Worm (Caenorhabditis elegans) whole organism, L4 larva: ENCODE data around the gene C30G12.1.

Source experiments
- F10B5.3 ChIP-seq: sonication (generic microtip); optimal IDR thresholded peaks from 2 replicates; lab custom pipeline; 2016; ENCODE audit warnings: mild to moderate bottlenecking, missing genetic modification characterization, missing compliant biosample characterization
- F44E2.7 ChIP-seq: fragments of 200-800 bp; sonication (Bioruptor generic); IDR thresholded peaks from 2 replicates; pipeline ENCODE4 v2.1.2; 2022; ENCODE audit warnings: missing genetic modification characterization, missing compliant biosample characterization
- Y48G9A.11 ChIP-seq: fragments of 200-800 bp; sonication (Bioruptor generic); IDR thresholded peaks from 2 replicates; pipeline ENCODE4 v1.3.6; 2022; ENCODE audit warnings: missing genetic modification reagents, missing genetic modification characterization, missing compliant biosample characterization
- Y5F2A.4 ChIP-seq: fragments of 200-800 bp; sonication (Bioruptor generic); optimal IDR thresholded peaks from 2 replicates; lab custom pipeline; 2018; ENCODE audit warnings: mild to moderate bottlenecking, missing genetic modification characterization, missing compliant biosample characterization
- aha-1 ChIP-seq: fragments of 150-350 bp; peaks from one replicate; lab custom pipeline; 2014; ENCODE audit warnings: missing biosample characterization, missing genetic modification characterization
- ces-1 ChIP-seq: fragments of 150-350 bp; sonication (generic microtip); optimal IDR thresholded peaks from 4 replicates; lab custom pipeline; 2014; ENCODE audit warnings: missing biosample characterization, missing genetic modification reagents, missing genetic modification characterization
- cey-2 ChIP-seq: sonication (generic microtip); optimal IDR thresholded peaks from 3 replicates; lab custom pipeline; 2017; ENCODE audit warnings: missing genetic modification characterization, mild to moderate bottlenecking, missing compliant biosample characterization, antibody characterized with exemption, borderline replicate concordance; ENCODE audit not compliant: insufficient read depth
- daf-16 ChIP-seq, 3 experiments: sonication (generic microtip); optimal IDR thresholded peaks; 2 replicates each; lab custom pipeline; 2016 to 2017; ENCODE audit warnings: missing genetic modification characterization in 3 of 3, missing genetic modification reagents in 3 of 3, mild to moderate bottlenecking in 2 of 3, missing compliant biosample characterization in 2 of 3, missing biosample characterization in 1 of 3, moderate library complexity in 1 of 3
- dmd-6 ChIP-seq: fragments of 200-800 bp; sonication (Bioruptor generic); IDR thresholded peaks from 2 replicates; pipeline ENCODE4 v1.3.6; 2022; ENCODE audit warnings: missing genetic modification reagents, missing genetic modification characterization, missing compliant biosample characterization
- fos-1 ChIP-seq: fragments of 150-350 bp; optimal IDR thresholded peaks from 2 replicates; lab custom pipeline; 2014; ENCODE audit warnings: missing biosample characterization, missing genetic modification characterization
- hif-1 ChIP-seq, 2 experiments: sonication (generic microtip); optimal IDR thresholded peaks; 2 replicates each; lab custom pipeline; 2016 to 2017; ENCODE audit warnings: missing compliant biosample characterization in 2 of 2, missing genetic modification characterization in 2 of 2, missing genetic modification reagents in 2 of 2, missing genotype in 2 of 2, mild to moderate bottlenecking in 1 of 2
- hlh-11 ChIP-seq: fragments of 200-800 bp; sonication (Bioruptor generic); optimal IDR thresholded peaks from 2 replicates; lab custom pipeline; 2018; ENCODE audit warnings: mild to moderate bottlenecking, missing genetic modification characterization, missing compliant biosample characterization
- hlh-30 ChIP-seq: sonication (generic microtip); optimal IDR thresholded peaks from 2 replicates; lab custom pipeline; 2017; ENCODE audit warnings: antibody characterized with exemption, mild to moderate bottlenecking, missing genetic modification characterization, missing compliant biosample characterization; ENCODE audit not compliant: insufficient read depth
- jun-1 ChIP-seq: fragments of 150-350 bp; optimal IDR thresholded peaks from 2 replicates; lab custom pipeline; 2014; ENCODE audit warnings: missing biosample characterization, missing genetic modification reagents, missing genetic modification characterization
- lim-7 ChIP-seq: fragments of 200-800 bp; sonication (Bioruptor generic); IDR thresholded peaks from 2 replicates; pipeline ENCODE4 v1.3.6; 2022; ENCODE audit warnings: missing genetic modification characterization, missing compliant biosample characterization
- lin-1 ChIP-seq: fragments of 200-800 bp; sonication (Bioruptor generic); IDR thresholded peaks from 2 replicates; pipeline ENCODE4 v1.3.6; 2022; ENCODE audit warnings: missing genetic modification reagents, missing genetic modification characterization, missing compliant biosample characterization
- lsy-2 ChIP-seq, 2 experiments: fragments of 150-350 bp in 1 of 2; sonication (generic microtip) in 1 of 2; optimal IDR thresholded peaks; 2 replicates each; lab custom pipeline; 2014 to 2017; ENCODE audit warnings: missing biosample characterization in 2 of 2, missing genetic modification characterization in 2 of 2
- mdl-1 ChIP-seq, 2 experiments: fragments of 150-350 bp in 1 of 2; sonication (generic microtip) in 1 of 2; optimal IDR thresholded peaks; 2 replicates each; lab custom pipeline; 2014 to 2017; ENCODE audit warnings: missing biosample characterization in 2 of 2, missing genetic modification characterization in 2 of 2
- mdt-29 ChIP-seq: fragments of 200-800 bp; sonication (Bioruptor generic); IDR thresholded peaks from 2 replicates; pipeline ENCODE4 v1.3.6; 2022; ENCODE audit warnings: missing genetic modification reagents, missing genetic modification characterization, missing compliant biosample characterization
- mep-1 ChIP-seq: fragments of 150-350 bp; sonication (generic microtip); optimal IDR thresholded peaks from 3 replicates; lab custom pipeline; 2014; ENCODE audit warnings: missing biosample characterization, missing genetic modification characterization
- mxl-3 ChIP-seq: fragments of 200-800 bp; sonication (Bioruptor generic); optimal IDR thresholded peaks from 2 replicates; lab custom pipeline; 2018; ENCODE audit warnings: mild to moderate bottlenecking, missing genetic modification characterization, missing compliant biosample characterization
- nhr-11 ChIP-seq: fragments of 150-350 bp; optimal IDR thresholded peaks from 2 replicates; lab custom pipeline; 2014; ENCODE audit warnings: missing biosample characterization, missing genetic modification characterization
- nhr-25 ChIP-seq: sonication (generic microtip); optimal IDR thresholded peaks from 2 replicates; lab custom pipeline; 2017; ENCODE audit warnings: missing genetic modification characterization, mild to moderate bottlenecking, missing compliant biosample characterization, antibody characterized with exemption, moderate library complexity, borderline replicate concordance; ENCODE audit not compliant: insufficient read depth
- nhr-28 ChIP-seq: fragments of 150-350 bp; optimal IDR thresholded peaks from 2 replicates; lab custom pipeline; 2014; ENCODE audit warnings: missing biosample characterization, missing genetic modification characterization
- nhr-41 ChIP-seq: fragments of 200-800 bp; sonication (Bioruptor generic); IDR thresholded peaks from 2 replicates; pipeline ENCODE4 v1.3.6; 2022; ENCODE audit warnings: missing genetic modification reagents, missing genetic modification characterization, missing compliant biosample characterization
- nhr-48 ChIP-seq: sonication (generic microtip); optimal IDR thresholded peaks from 2 replicates; lab custom pipeline; 2016; ENCODE audit warnings: mild to moderate bottlenecking, missing genetic modification characterization, missing compliant biosample characterization
- pha-4 ChIP-seq, 2 experiments: fragments of 150-350 bp in 1 of 2; fragments of 200-800 bp in 1 of 2; sonication (Bioruptor generic) in 1 of 2; IDR thresholded peaks in 1 of 2; optimal IDR thresholded peaks in 1 of 2; 2 replicates each; pipeline versions ENCODE4 v1.3.6 to Lab custom; 2014 to 2022; ENCODE audit warnings: missing genetic modification characterization in 2 of 2, missing genetic modification reagents in 2 of 2, missing biosample characterization in 1 of 2, missing compliant biosample characterization in 1 of 2
- unc-62 ChIP-seq, 3 experiments: fragments of 150-350 bp in 1 of 3; sonication (generic microtip); optimal IDR thresholded peaks in 2 of 3; peaks in 1 of 3; 1 replicate in 1 of 3; 2 replicates in 2 of 3; lab custom pipeline; 2014 to 2017; ENCODE audit warnings: missing biosample characterization in 3 of 3, missing genetic modification characterization in 3 of 3, missing genetic modification reagents in 3 of 3, missing genotype in 1 of 3
- ztf-7 ChIP-seq: fragments of 150-350 bp; optimal IDR thresholded peaks from 2 replicates; lab custom pipeline; 2014; ENCODE audit warnings: missing biosample characterization, missing genetic modification characterization

Gene C30G12.1

ce11 chrII:7337469-7337893 lies 38.3 kb downstream of the C30G12.1 start (continued):
- TF ChIP-seq mdl-1 (tag; optimal IDR thresholded peaks at IDR 0.05; lab: Kevin White, UChicago), result peak; percentile 89 to 95
- no peak for TF ChIP-seq lim-7 (GFP tag; lab: Robert Waterston, UW)
- TF ChIP-seq pha-4 (GFP tag; IDR thresholded peaks at IDR 0.05; lab: Robert Waterston, UW), result no peak
- TF ChIP-seq pha-4 (tag; optimal IDR thresholded peaks at IDR 0.05; lab: Kevin White, UChicago), result peak; percentile 17
- no peak for TF ChIP-seq daf-16 (GFP tag; optimal IDR thresholded peaks at IDR 0.05; lab: Kevin White, UChicago)
- TF ChIP-seq daf-16 (tag; optimal IDR thresholded peaks at IDR 0.05; lab: Kevin White, UChicago), result peak; percentile 59
- TF ChIP-seq mdt-29 (GFP tag; lab: Robert Waterston, UW), result no peak
- TF ChIP-seq fos-1 (tag; lab: Kevin White, UChicago), result no peak
- TF ChIP-seq, all 104 proteins: peak for 45

ce11 chrII:7338995-7339394 lies 39.9 kb downstream of the C30G12.1 start, which contains the start of gene nhr-21:
TSS of gene nhr-21 (plus strand) at chrII:7339229.
- peak; percentile 42 for TF ChIP-seq nhr-11 (tag; lab: Kevin White, UChicago)
- no peak for TF ChIP-seq F10B5.3 (tag; lab: Kevin White, UChicago)
- peak; percentile 16 for TF ChIP-seq nhr-25 (tag; lab: Kevin White, UChicago)
- TF ChIP-seq jun-1 (tag; lab: Kevin White, UChicago), result no peak
- TF ChIP-seq cey-2, result peak; percentile 19
- TF ChIP-seq mdl-1 (tag; optimal IDR thresholded peaks at IDR 0.05; lab: Kevin White, UChicago), result peak in 1 of 2 experiments; percentile 76
- TF ChIP-seq unc-62 (GFP tag; optimal IDR thresholded peaks at IDR 0.05 in 1 of 2; lab: Kevin White, UChicago), result peak in 1 of 2 experiments; percentile 87
- TF ChIP-seq unc-62 (tag; optimal IDR thresholded peaks at IDR 0.05; lab: Kevin White, UChicago), result no peak
- TF ChIP-seq dmd-6 (GFP tag; lab: Robert Waterston, UW), result peak; percentile 57; the same call in 1 of the 2 replicates
- peak in 1 of 2 experiments; percentile 52 for TF ChIP-seq lsy-2 (tag; optimal IDR thresholded peaks at IDR 0.05; lab: Kevin White, UChicago)
- TF ChIP-seq F44E2.7 (GFP tag; lab: Robert Waterston, UW), result no peak
- no peak for TF ChIP-seq ztf-7 (tag; lab: Kevin White, UChicago)
- peak; percentile 70 for TF ChIP-seq hlh-11 (tag; lab: Kevin White, UChicago)
- 0 out of 2 replicates have a peak, but pooled peaks have one; percentile 26 for TF ChIP-seq lin-1
- peak; percentile 79 for TF ChIP-seq hlh-30 (tag; lab: Kevin White, UChicago)
- peak; percentile 64 for TF ChIP-seq mxl-3 (GFP tag; lab: Kevin White, UChicago)
- TF ChIP-seq nhr-28, result peak; percentile 87
- peak; percentile 17 for TF ChIP-seq mep-1
- TF ChIP-seq, all 104 proteins: peak for 13

ce11 chrII:7340703-7341102 lies 41.6 kb downstream of the C30G12.1 start:
- TF ChIP-seq nhr-28 (peak; percentile 5), dmd-6 (GFP tag; lab: Robert Waterston, UW) (0 out of 2 replicates have a peak, but pooled peaks have one; percentile 18), Y5F2A.4 (no peak), pha-4 (GFP tag; IDR thresholded peaks at IDR 0.05; lab: Robert Waterston, UW) (no peak), pha-4 (tag; optimal IDR thresholded peaks at IDR 0.05; lab: Kevin White, UChicago) (peak; percentile 85)

ce11 chrII:7341572-7342303 lies 42.6 kb downstream of the C30G12.1 start:
- peak; percentile 19; the same call in 1 of the 2 replicates for TF ChIP-seq dmd-6 (GFP tag; lab: Robert Waterston, UW)
- TF ChIP-seq Y48G9A.11 (GFP tag; lab: Robert Waterston, UW), result no peak
- TF ChIP-seq lsy-2 (tag; optimal IDR thresholded peaks at IDR 0.05; lab: Kevin White, UChicago), result no peak
- peak; percentile 55 to 73 for TF ChIP-seq hif-1 (tag; optimal IDR thresholded peaks at IDR 0.05; lab: Kevin White, UChicago)
- no peak for TF ChIP-seq nhr-48
- peak in 1 of 2 experiments; percentile 26 for TF ChIP-seq unc-62 (GFP tag; optimal IDR thresholded peaks at IDR 0.05 in 1 of 2; lab: Kevin White, UChicago)
- no peak for TF ChIP-seq unc-62 (tag; optimal IDR thresholded peaks at IDR 0.05; lab: Kevin White, UChicago)
- no peak for TF ChIP-seq nhr-41 (GFP tag; lab: Robert Waterston, UW)
- TF ChIP-seq hlh-11 (tag; lab: Kevin White, UChicago), result peak; percentile 18
- peak; percentile 9 for TF ChIP-seq hlh-30 (tag; lab: Kevin White, UChicago)
- no peak for TF ChIP-seq fos-1 (tag; lab: Kevin White, UChicago)
- peak; percentile 97 for TF ChIP-seq aha-1 (tag; lab: Kevin White, UChicago)
- TF ChIP-seq ces-1 (GFP tag; lab: Kevin White, UChicago), result no peak
